Fruit fly (Drosophila melanogaster): ENCODE data around the gene Swt1.

Gene Swt1

DNA sequence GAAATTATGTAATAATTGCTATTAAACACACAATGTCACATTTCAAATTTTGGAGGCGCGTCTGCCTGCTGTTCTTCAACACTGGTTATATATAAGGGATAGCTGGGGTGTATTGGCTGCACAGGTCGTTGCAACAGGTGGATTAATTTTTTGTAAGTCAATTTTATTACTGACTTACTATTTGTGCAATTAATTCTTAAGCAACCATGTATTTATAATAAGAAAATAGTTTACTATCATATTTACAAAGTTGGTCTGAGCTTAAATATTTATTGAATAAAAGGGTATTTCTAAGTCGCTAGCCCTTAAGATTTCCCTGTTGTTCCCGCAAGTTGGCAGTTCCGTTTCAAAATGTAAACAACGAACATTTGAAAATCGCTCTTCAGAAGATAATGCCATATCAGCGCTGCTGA, 2.5 kb upstream of the Swt1 start, which contains the start of gene RhoGAP16F (continued):
- peak; percentile 52 for TF ChIP-seq Blimp-1 (GFP tag; optimal IDR thresholded peaks at IDR 0.05)
- peak; percentile 72 for TF ChIP-seq Ets96B (tag; optimal IDR thresholded peaks at IDR 0.05)
- peak; percentile 76 for TF ChIP-seq Ets21C (GFP tag; optimal IDR thresholded peaks at IDR 0.05)
- peak; percentile 80 for TF ChIP-seq Sox14 (GFP tag; optimal IDR thresholded peaks at IDR 0.05)
- TF ChIP-seq CG32006 (GFP tag; optimal IDR thresholded peaks at IDR 0.05) = peak; percentile 82
- peak; percentile 70 for TF ChIP-seq dac (GFP tag; optimal IDR thresholded peaks at IDR 0.05)
- peak; percentile 36 to 50 for TF ChIP-seq salr (GFP tag; optimal IDR thresholded peaks at IDR 0.05)
- TF ChIP-seq achi (GFP tag; optimal IDR thresholded peaks at IDR 0.05) = peak; percentile 82
- peak; percentile 74 for TF ChIP-seq CG10669 (GFP tag; optimal IDR thresholded peaks at IDR 0.05)
- TF ChIP-seq Sox102F (GFP tag; optimal IDR thresholded peaks at IDR 0.05) = peak; percentile 80
- TF ChIP-seq CG9139 (GFP tag; optimal IDR thresholded peaks at IDR 0.05) = peak; percentile 47
- peak; percentile 41 for TF ChIP-seq fd59A (GFP tag; optimal IDR thresholded peaks at IDR 0.05)
- TF ChIP-seq CG6808 (GFP tag; optimal IDR thresholded peaks at IDR 0.05) = peak; percentile 65
- peak; percentile 62 for TF ChIP-seq CG7368 (GFP tag; optimal IDR thresholded peaks at IDR 0.05)
- no peak for TF ChIP-seq Hr38 (GFP tag; optimal IDR thresholded peaks at IDR 0.05)
- peak; percentile 77 for TF ChIP-seq CG8119 (GFP tag; IDR thresholded peaks at IDR 0.05)
- peak; percentile 87 for TF ChIP-seq fkh (GFP tag; optimal IDR thresholded peaks at IDR 0.05)
- TF ChIP-seq lz (GFP tag; optimal IDR thresholded peaks at IDR 0.05) = peak; percentile 88
- peak; percentile 75 for TF ChIP-seq Hr4 (GFP tag; optimal IDR thresholded peaks at IDR 0.05)
- TF ChIP-seq CG3032 (tag; optimal IDR thresholded peaks at IDR 0.05) = peak; percentile 70
- TF ChIP-seq spab (GFP tag; optimal IDR thresholded peaks at IDR 0.05) = peak; percentile 41
- peak; percentile 87 for TF ChIP-seq topi (GFP tag; optimal IDR thresholded peaks at IDR 0.05)
- TF ChIP-seq acj6 (GFP tag; optimal IDR thresholded peaks at IDR 0.05) = peak; percentile 77
- peak; percentile 45 for TF ChIP-seq CG6276 (GFP tag; optimal IDR thresholded peaks at IDR 0.05)
- peak; percentile 53 for TF ChIP-seq CG1621 (tag; optimal IDR thresholded peaks at IDR 0.05)

DNA sequence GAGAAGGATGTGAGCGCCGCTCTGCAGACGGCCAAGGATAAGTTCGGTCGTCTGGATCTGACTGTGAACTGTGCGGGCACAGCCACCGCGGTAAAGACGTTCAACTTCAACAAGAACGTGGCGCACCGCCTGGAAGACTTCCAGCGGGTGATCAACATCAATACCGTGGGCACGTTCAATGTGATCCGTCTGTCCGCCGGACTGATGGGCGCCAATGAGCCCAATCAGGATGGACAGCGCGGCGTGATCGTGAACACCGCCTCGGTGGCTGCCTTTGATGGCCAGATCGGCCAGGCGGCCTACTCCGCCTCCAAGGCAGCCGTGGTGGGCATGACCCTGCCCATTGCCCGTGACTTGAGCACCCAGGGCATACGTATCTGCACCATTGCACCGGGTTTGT, 1.8 kb upstream of the Swt1 start:
- TF ChIP-seq Sox102F (GFP tag; optimal IDR thresholded peaks at IDR 0.05) (no peak), CG31627 (GFP tag; optimal IDR thresholded peaks at IDR 0.05) (no peak), CG8119 (GFP tag; IDR thresholded peaks at IDR 0.05) (no peak), spab (GFP tag; optimal IDR thresholded peaks at IDR 0.05) (no peak), CG6792 (GFP tag; optimal IDR thresholded peaks at IDR 0.05) (no peak), CG3032 (tag; optimal IDR thresholded peaks at IDR 0.05) (no peak), Smox (GFP tag; optimal IDR thresholded peaks at IDR 0.05) (no peak), achi (GFP tag; optimal IDR thresholded peaks at IDR 0.05) (no peak), Lpt (GFP tag; optimal IDR thresholded peaks at IDR 0.05) (no peak), CG6808 (GFP tag; optimal IDR thresholded peaks at IDR 0.05) (no peak), pdm3 (GFP tag; optimal IDR thresholded peaks at IDR 0.05) (no peak)

DNA sequence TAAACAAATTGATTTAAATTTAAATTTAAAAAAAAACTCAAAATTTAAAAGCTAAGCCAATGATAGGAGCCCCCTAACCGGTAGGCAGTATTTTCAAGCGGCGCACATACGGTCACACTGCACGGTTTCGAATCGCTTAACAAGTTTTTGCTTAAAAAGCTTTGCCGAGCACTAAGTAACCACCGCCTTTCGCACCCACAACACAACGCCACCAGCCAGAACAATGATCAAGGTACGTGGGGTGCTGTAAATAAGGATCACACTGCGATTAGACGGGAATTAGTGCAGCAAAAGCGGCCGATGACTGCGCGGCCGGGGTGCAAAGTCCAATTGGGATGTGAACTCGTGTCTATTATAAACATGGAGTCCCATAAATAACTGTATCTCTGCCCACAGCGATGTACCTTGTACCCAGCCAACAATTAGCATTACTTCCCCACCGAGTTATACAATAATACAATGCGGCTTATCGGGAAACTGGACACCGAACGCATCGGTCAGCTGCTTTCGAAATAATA, 909 bp upstream of the Swt1 start, which contains the start of gene scu:
Gene scu (plus strand): TSS at position 101 of the 518 bp plus-strand sequence.
- TF ChIP-seq Hr39 (GFP tag; optimal IDR thresholded peaks at IDR 0.05) = no peak
- TF ChIP-seq dsx (GFP tag; optimal IDR thresholded peaks at IDR 0.05; ENCODE audit: poor library complexity, severe bottlenecking) = peak; percentile 55
- peak; percentile 37 for TF ChIP-seq CG32006 (GFP tag; optimal IDR thresholded peaks at IDR 0.05)
- TF ChIP-seq lz (GFP tag; optimal IDR thresholded peaks at IDR 0.05) = no peak
- peak; percentile 95 to 97 for TF ChIP-seq ss (GFP tag; optimal IDR thresholded peaks at IDR 0.05)
- TF ChIP-seq achi (GFP tag; optimal IDR thresholded peaks at IDR 0.05) = peak; percentile 5
- peak; percentile 92 for TF ChIP-seq CG6854 (GFP tag; optimal IDR thresholded peaks at IDR 0.05)
- peak; percentile 71 for TF ChIP-seq CG10669 (GFP tag; optimal IDR thresholded peaks at IDR 0.05)
- peak in 1 of 2 experiments; percentile 49 for TF ChIP-seq salr (GFP tag; optimal IDR thresholded peaks at IDR 0.05)
- TF ChIP-seq Eip75B (GFP tag; optimal IDR thresholded peaks at IDR 0.05) = peak; percentile 45
- peak; percentile 49 for TF ChIP-seq Blimp-1 (GFP tag; optimal IDR thresholded peaks at IDR 0.05)
- peak; percentile 54 for TF ChIP-seq Sox14 (GFP tag; optimal IDR thresholded peaks at IDR 0.05)
- peak; percentile 57 for TF ChIP-seq Ets96B (tag; optimal IDR thresholded peaks at IDR 0.05)
- TF ChIP-seq CG6276 (GFP tag; optimal IDR thresholded peaks at IDR 0.05) = peak; percentile 94
- TF ChIP-seq Hr38 (GFP tag; optimal IDR thresholded peaks at IDR 0.05) = no peak
- TF ChIP-seq Eip93F (GFP tag; optimal IDR thresholded peaks at IDR 0.05) = no peak
- no peak for TF ChIP-seq esn (GFP tag; optimal IDR thresholded peaks at IDR 0.05)
- TF ChIP-seq CG11294 (GFP tag; IDR thresholded peaks at IDR 0.05) = no peak
- TF ChIP-seq Sox102F (GFP tag; optimal IDR thresholded peaks at IDR 0.05) = peak; percentile 35
- peak; percentile 88 for TF ChIP-seq svp (GFP tag)
- TF ChIP-seq CG31627 (GFP tag; optimal IDR thresholded peaks at IDR 0.05) = no peak
- peak; percentile 89 for TF ChIP-seq CG6808 (GFP tag; optimal IDR thresholded peaks at IDR 0.05)
- TF ChIP-seq CG8119 (GFP tag; IDR thresholded peaks at IDR 0.05) = peak; percentile 78
- TF ChIP-seq Smox (GFP tag; optimal IDR thresholded peaks at IDR 0.05) = no peak
- TF ChIP-seq CG3919 (GFP tag; optimal IDR thresholded peaks at IDR 0.05) = peak; percentile 60
- peak; percentile 39 for TF ChIP-seq dac (GFP tag; optimal IDR thresholded peaks at IDR 0.05)
- TF ChIP-seq Ets21C (GFP tag; optimal IDR thresholded peaks at IDR 0.05) = no peak
- peak; percentile 64 for TF ChIP-seq Lpt (GFP tag; optimal IDR thresholded peaks at IDR 0.05)
- TF ChIP-seq Sox15 (GFP tag; optimal IDR thresholded peaks at IDR 0.05) = no peak
- peak; percentile 59 for TF ChIP-seq CG15336 (GFP tag; IDR thresholded peaks at IDR 0.05)
- peak; percentile 43 for TF ChIP-seq CG11762 (GFP tag; optimal IDR thresholded peaks at IDR 0.05; ENCODE audit: insufficient read depth)
